Worm (Caenorhabditis elegans) whole organism, mixed stage, embryonic: Measurements from ENCODE around the gene gly-20.

Source experiments
- bed-3 ChIP-seq: fragments of 200-800 bp; sonication (Bioruptor generic); optimal IDR thresholded peaks from 3 replicates; lab custom pipeline; 2018; ENCODE audit warnings: mild to moderate bottlenecking, missing genetic modification characterization, moderate library complexity, missing compliant biosample characterization
- ceh-39 ChIP-seq: fragments of 150-350 bp; optimal IDR thresholded peaks from 2 replicates; lab custom pipeline; 2014; ENCODE audit warnings: missing biosample characterization, missing genetic modification characterization
- ceh-43 ChIP-seq: fragments of 200-800 bp; sonication (Bioruptor generic); optimal IDR thresholded peaks from 2 replicates; lab custom pipeline; 2018; ENCODE audit warnings: mild to moderate bottlenecking, missing genetic modification characterization, moderate library complexity, missing compliant biosample characterization
- ceh-83 ChIP-seq: fragments of 200-800 bp; sonication (Bioruptor generic); optimal IDR thresholded peaks from 2 replicates; lab custom pipeline; 2018; ENCODE audit warnings: mild to moderate bottlenecking, missing genetic modification characterization, missing compliant biosample characterization
- ces-1 ChIP-seq: fragments of 150-350 bp; optimal IDR thresholded peaks from 2 replicates; lab custom pipeline; 2014; ENCODE audit warnings: missing biosample characterization, missing genetic modification reagents, missing genetic modification characterization
- flh-1 ChIP-seq: fragments of 200-800 bp; sonication (Bioruptor generic); optimal IDR thresholded peaks from 2 replicates; lab custom pipeline; 2018; ENCODE audit warnings: mild to moderate bottlenecking, missing genetic modification characterization, moderate library complexity, missing compliant biosample characterization
- lin-32 ChIP-seq: fragments of 200-800 bp; sonication (Bioruptor generic); optimal IDR thresholded peaks from 2 replicates; lab custom pipeline; 2018; ENCODE audit warnings: mild to moderate bottlenecking, missing genetic modification characterization, missing compliant biosample characterization
- lsy-2 ChIP-seq: fragments of 150-350 bp; optimal IDR thresholded peaks from 2 replicates; lab custom pipeline; 2014; ENCODE audit warnings: missing biosample characterization, missing genetic modification characterization
- nhr-237 ChIP-seq: fragments of 150-350 bp; optimal IDR thresholded peaks from 2 replicates; lab custom pipeline; 2014; ENCODE audit warnings: missing biosample characterization, missing genetic modification characterization
- snpc-4 ChIP-seq: fragments of 150-350 bp; optimal IDR thresholded peaks from 2 replicates; lab custom pipeline; 2014; ENCODE audit warnings: missing biosample characterization, missing genetic modification characterization
- tbx-8 ChIP-seq: fragments of 200-800 bp; sonication (Bioruptor generic); optimal IDR thresholded peaks from 2 replicates; lab custom pipeline; 2018; ENCODE audit warnings: mild to moderate bottlenecking, missing genetic modification characterization, moderate library complexity, missing compliant biosample characterization
- unc-120 ChIP-seq: sonication (generic microtip); optimal IDR thresholded peaks from 2 replicates; lab custom pipeline; 2017; ENCODE audit warnings: missing genetic modification characterization, missing compliant biosample characterization; ENCODE audit not compliant: poor library complexity, severe bottlenecking
- unc-39 ChIP-seq: fragments of 150-350 bp; optimal IDR thresholded peaks from 2 replicates; lab custom pipeline; 2014; ENCODE audit warnings: missing biosample characterization, missing genetic modification characterization

The gly-20 gene

DNA sequence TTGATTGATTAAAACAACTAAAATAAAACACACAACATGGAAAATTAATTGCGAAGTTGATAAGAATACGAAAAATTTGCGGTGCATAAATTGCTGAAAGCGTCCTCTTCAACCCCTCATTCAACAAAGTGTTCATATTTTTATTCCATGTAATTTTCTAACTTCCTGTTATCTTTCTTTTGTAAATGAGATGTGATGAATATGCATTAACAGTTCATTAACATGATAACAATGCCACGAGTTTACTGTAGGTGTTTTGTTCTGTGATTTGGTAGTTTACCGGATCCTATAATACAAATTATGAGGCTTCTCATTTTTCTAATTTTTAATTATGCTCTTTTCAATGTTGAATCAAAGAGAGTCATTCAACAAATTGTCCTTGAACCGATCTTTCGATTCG is 46.7 kb downstream of the gly-20 start, which contains the start of gene F47G9.6:
Gene F47G9.6, plus strand, starts transcription at position 301 of the 400 bp plus-strand sequence.
- no peak for TF ChIP-seq flh-1 (GFP tag; lab: Kevin White, UChicago)
- no peak for TF ChIP-seq nhr-237 (tag; lab: Kevin White, UChicago)

DNA sequence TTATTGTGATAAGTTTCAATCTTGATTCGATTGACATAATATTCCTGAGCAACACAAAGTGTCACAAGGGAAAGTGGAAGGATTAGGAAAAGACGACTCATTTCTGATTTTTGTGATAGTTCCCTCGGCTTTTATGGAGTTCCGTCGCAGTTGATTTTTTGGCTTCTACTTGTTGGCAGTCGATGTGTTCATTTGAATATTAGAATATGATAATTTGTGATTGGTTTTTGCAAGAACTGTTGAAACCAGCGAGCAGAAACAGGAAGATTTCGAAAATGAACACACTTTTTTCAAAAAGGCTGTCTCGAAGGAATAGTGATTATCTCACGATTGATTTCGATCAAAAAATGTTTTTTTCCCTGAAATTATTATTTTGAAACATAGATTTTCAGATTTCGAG is 51.8 kb downstream of the gly-20 start, which contains the start of gene T02E9.6:
Gene T02E9.6, minus strand, starts transcription at position 101 of the 400 bp plus-strand sequence.
- no peak for TF ChIP-seq ceh-83 (GFP tag; lab: Kevin White, UChicago)
- TF ChIP-seq unc-39: no peak
- no peak for TF ChIP-seq ceh-43 (GFP tag; lab: Kevin White, UChicago)
- TF ChIP-seq unc-120 (tag; lab: Kevin White, UChicago): no peak
- TF ChIP-seq ceh-39 (tag; lab: Kevin White, UChicago): no peak
- no peak for TF ChIP-seq tbx-8 (GFP tag; lab: Kevin White, UChicago)
- TF ChIP-seq bed-3 (GFP tag; lab: Kevin White, UChicago): no peak
- no peak for TF ChIP-seq snpc-4 (tag; lab: Kevin White, UChicago)
- TF ChIP-seq lin-32 (GFP tag; lab: Kevin White, UChicago): no peak
- TF ChIP-seq ces-1 (GFP tag; lab: Kevin White, UChicago): no peak
- TF ChIP-seq lsy-2 (tag; lab: Kevin White, UChicago): no peak
